Worm (Caenorhabditis elegans): ENCODE measurements around the gene srh-17.

Gene srh-17

DNA sequence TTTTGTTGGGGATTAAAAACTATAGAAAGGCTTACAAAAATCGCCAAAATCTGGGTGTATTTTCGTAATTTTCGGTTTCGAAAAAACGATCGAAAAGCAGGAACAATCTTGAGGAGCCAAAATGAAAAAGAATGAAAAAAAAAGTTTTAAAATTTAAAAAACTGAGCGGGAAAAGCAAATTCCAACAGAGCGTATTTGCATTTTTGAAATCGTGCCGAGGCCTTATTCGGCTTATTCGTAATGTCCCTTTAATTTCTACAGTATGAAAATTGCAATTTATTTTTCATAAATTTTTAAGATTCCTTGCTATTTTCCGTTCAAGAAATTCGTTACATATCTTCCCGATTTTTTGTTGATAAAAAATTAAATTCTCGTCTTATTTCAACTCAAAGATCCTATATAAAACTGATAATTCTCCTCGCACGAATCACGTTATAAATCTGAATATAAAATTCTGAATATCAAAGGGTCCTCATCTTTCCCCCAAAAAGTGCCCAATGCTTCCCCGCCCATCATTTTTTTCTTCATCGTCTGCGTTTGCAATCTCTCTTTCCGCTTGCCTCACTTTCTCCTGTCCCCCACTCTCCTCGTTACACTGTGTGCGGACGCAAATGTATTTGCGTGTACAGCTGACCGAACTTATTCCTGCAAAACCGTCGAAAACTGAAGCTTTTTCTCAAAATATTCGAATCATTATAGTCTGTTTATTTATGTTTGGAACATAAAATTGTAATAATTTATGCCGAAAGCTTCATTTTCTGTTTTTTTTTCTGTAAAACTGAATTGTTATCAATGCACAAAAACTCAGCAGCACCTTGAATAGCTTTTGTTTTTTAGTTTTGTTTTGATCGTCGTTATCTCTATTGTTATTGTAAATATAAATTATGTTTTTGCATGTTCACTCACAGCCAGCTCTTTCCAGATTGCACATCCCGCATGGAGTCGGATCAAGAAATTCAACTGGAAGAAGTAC lies 15.0 kb upstream of the srh-17 start, which contains the start of the genes rfc-1 and pmp-3:
rfc-1 (minus strand) TSS at position 163 of the 973 bp plus-strand sequence.
pmp-3 (plus strand) TSS at position 923 of the 973 bp plus-strand sequence.
- peak; percentile 18 for TF ChIP-seq nfya-1 (tag; optimal IDR thresholded peaks at IDR 0.05)
- TF ChIP-seq elt-2 (tag; optimal IDR thresholded peaks at IDR 0.05), result no peak
- no peak for TF ChIP-seq dmd-4 (tag; optimal IDR thresholded peaks at IDR 0.05; ENCODE audit: borderline replicate concordance)
- TF ChIP-seq unc-42 (tag; optimal IDR thresholded peaks at IDR 0.05), result no peak
- TF ChIP-seq T23F11.4 (GFP tag; optimal IDR thresholded peaks at IDR 0.05), result no peak
- peak; percentile 15 for TF ChIP-seq ceh-31 (tag; optimal IDR thresholded peaks at IDR 0.05)
- no peak for TF ChIP-seq zip-5 (tag; optimal IDR thresholded peaks at IDR 0.05)
- TF ChIP-seq madf-2 (tag; optimal IDR thresholded peaks at IDR 0.05), result no peak

DNA sequence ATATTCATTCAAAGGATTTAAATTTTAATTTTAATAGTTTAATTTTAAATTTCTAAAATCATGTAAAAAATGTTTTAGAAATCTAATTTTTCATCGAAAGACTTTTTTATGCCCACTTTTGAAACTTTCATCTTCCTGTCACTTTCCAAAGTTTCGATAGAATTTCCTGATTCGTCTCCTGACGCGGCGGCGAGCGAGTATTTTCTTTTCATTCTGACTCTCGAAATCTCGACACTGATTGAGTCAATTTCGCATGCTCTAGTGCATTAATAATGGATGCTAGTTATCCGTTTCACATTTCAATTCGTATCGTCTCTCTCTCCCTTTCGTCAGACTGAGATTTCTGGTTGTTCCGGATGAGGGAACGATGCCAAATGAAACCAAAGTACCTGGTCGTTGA lies 12.3 kb upstream of the srh-17 start:
- no peak for TF ChIP-seq ceh-6 (GFP tag; optimal IDR thresholded peaks at IDR 0.05)
- no peak for TF ChIP-seq unc-55 (GFP tag; optimal IDR thresholded peaks at IDR 0.05)
- peak; percentile 9 for TF ChIP-seq ceh-31 (tag; optimal IDR thresholded peaks at IDR 0.05)
- peak; percentile 30 for TF ChIP-seq unc-42 (tag; optimal IDR thresholded peaks at IDR 0.05)

DNA sequence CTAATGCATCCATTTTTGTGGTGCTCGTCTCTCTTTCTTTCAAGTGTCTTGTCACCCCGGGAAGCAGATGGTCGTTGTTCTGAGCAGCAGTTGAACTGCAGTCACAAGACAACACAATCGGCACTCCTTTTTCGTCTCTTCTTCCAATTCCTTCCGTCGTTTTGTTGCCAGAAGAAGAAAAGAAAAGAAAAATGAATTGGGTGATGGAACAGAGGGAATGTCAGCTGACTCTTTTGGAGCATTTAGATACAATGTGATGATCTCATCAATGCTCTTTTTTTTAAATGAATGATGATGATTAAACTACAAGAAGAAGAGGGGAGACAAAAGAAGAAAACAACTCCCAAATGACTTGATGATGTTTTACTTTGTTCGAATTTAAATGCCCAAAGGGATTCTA lies 11.2 kb upstream of the srh-17 start:
- TF ChIP-seq ttx-3 (tag; optimal IDR thresholded peaks at IDR 0.05) (no peak), hlh-30 (tag; optimal IDR thresholded peaks at IDR 0.05; ENCODE audit: insufficient read depth) (peak; percentile 72)

DNA sequence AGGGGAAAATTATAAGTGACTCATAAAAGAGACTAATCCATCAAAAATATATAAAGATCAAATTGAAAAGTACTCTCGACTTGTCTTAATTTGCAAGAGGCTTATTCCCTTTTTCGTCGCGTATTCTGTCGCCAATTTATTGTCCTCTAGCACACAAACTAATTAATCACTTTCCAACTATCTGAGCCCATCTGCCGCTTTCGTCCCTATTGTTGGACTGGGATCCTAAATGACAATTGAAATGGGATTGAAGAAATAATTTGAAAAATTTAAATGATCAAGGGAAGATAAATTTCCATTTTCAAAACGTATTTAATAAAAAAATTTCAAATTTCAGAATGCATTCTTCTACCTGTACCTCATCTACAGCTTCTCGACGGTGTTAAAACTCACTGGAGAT lies 10.5 kb upstream of the srh-17 start:
- TF ChIP-seq ceh-24 (tag; optimal IDR thresholded peaks at IDR 0.05) (no peak), ztf-16 (tag; optimal IDR thresholded peaks at IDR 0.05) (no peak), unc-42 (tag; optimal IDR thresholded peaks at IDR 0.05) (peak; percentile 45), pros-1 (tag; optimal IDR thresholded peaks at IDR 0.05) (no peak)

DNA sequence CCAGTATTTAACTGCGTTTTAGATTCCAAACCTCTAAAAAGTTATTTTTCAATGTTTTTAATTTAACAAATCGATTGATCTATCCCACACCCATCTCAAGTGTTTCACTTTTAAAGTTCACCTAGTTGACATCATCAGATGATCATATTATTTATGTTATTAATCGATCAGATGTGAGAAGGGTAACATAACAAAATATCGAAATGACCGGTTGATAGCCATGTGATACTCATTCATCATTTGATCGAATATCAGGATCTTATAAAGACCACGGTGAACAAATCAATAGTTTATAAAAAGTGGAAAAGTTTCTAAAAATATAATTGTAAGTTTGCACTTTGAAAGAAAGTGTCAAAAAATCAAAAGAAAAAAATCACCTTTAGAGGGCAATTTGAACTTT lies 5.4 kb upstream of the srh-17 start:
- TF ChIP-seq unc-86 (tag; optimal IDR thresholded peaks at IDR 0.05) (no peak), unc-3 (GFP tag; conservative IDR thresholded peaks at IDR 0.05) (no peak), unc-3 (tag; optimal IDR thresholded peaks at IDR 0.05) (no peak), lin-11 (tag; optimal IDR thresholded peaks at IDR 0.05) (no peak), mec-3 (tag; optimal IDR thresholded peaks at IDR 0.05; ENCODE audit: borderline replicate concordance) (no peak), gmeb-2 (tag; optimal IDR thresholded peaks at IDR 0.05) (no peak), ttx-3 (tag; optimal IDR thresholded peaks at IDR 0.05) (no peak), ceh-45 (GFP tag; IDR thresholded peaks at IDR 0.05) (no peak), hlh-6 (tag; optimal IDR thresholded peaks at IDR 0.05) (no peak), unc-42 (tag; optimal IDR thresholded peaks at IDR 0.05) (no peak), ceh-14 (tag; optimal IDR thresholded peaks at IDR 0.05) (no peak), tbx-7 (tag; optimal IDR thresholded peaks at IDR 0.05) (no peak), dve-1 (tag; optimal IDR thresholded peaks at IDR 0.05) (no peak), nhr-232 (tag; optimal IDR thresholded peaks at IDR 0.05) (no peak), ama-1 (optimal IDR thresholded peaks at IDR 0.05) (no peak), F13H6.1 (tag; optimal IDR thresholded peaks at IDR 0.05) (no peak), fax-1 (tag; optimal IDR thresholded peaks at IDR 0.05) (no peak)

DNA sequence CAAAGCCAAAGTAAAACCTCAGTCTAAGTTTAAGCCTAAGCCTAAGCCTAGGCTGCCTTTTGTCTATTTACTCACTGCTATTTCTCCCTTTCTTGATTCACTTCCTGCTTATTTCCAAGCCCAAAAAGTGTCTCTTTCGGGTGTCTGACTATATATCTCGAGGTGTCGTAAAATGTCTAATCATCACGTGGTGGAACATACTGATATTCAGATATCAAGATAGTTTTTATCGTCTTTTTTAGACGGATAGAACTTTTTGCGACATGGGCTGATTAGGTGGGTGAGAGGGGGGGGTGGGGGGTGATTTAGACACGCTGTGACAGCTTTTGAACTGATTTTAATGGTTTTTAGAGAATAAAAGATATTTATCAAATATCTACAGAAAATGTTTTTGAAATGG lies 4.1 kb upstream of the srh-17 start:
- TF ChIP-seq tbx-2 (tag; optimal IDR thresholded peaks at IDR 0.05), result no peak
- TF ChIP-seq ceh-14 (tag; optimal IDR thresholded peaks at IDR 0.05), result no peak
- TF ChIP-seq ttx-3 (tag; optimal IDR thresholded peaks at IDR 0.05), result no peak
- TF ChIP-seq ceh-48 (tag; optimal IDR thresholded peaks at IDR 0.05), result no peak
- no peak for TF ChIP-seq pha-4 (tag; optimal IDR thresholded peaks at IDR 0.05)
- TF ChIP-seq ceh-18 (tag; optimal IDR thresholded peaks at IDR 0.05), result no peak
- no peak for TF ChIP-seq ceh-22 (tag; optimal IDR thresholded peaks at IDR 0.05)
- no peak for TF ChIP-seq unc-55 (GFP tag; optimal IDR thresholded peaks at IDR 0.05)
- no peak for TF ChIP-seq hlh-6 (tag; optimal IDR thresholded peaks at IDR 0.05)
- no peak for TF ChIP-seq dmd-4 (tag; optimal IDR thresholded peaks at IDR 0.05; ENCODE audit: borderline replicate concordance)
- no peak for TF ChIP-seq tbx-7 (tag; optimal IDR thresholded peaks at IDR 0.05)
- TF ChIP-seq Y22D7AL.16 (tag; optimal IDR thresholded peaks at IDR 0.05), result no peak
- no peak for TF ChIP-seq nhr-232 (tag; optimal IDR thresholded peaks at IDR 0.05)
- TF ChIP-seq fax-1 (tag; optimal IDR thresholded peaks at IDR 0.05), result no peak

All from whole organism, late embryonic.